Worm (Caenorhabditis elegans) whole organism, late embryonic: ENCODE data around the gene math-22.

ENCODE experiments used
- C38D4.7 ChIP-seq: fragments of 200-800 bp; sonication (Bioruptor generic); optimal IDR thresholded peaks from 2 replicates; lab custom pipeline; 2018; ENCODE audit warnings: mild to moderate bottlenecking, missing genetic modification characterization, moderate library complexity, missing compliant biosample characterization
- K09A11.1 ChIP-seq: sonication (generic microtip); optimal IDR thresholded peaks from 2 replicates; lab custom pipeline; 2017; ENCODE audit warnings: antibody characterized with exemption, mild to moderate bottlenecking, missing genetic modification characterization, missing compliant biosample characterization; ENCODE audit not compliant: insufficient read depth
- T23F11.4 ChIP-seq: fragments of 200-800 bp; sonication (Bioruptor generic); optimal IDR thresholded peaks from 2 replicates; lab custom pipeline; 2018; ENCODE audit warnings: mild to moderate bottlenecking, missing genetic modification characterization, missing compliant biosample characterization
- ahr-1 ChIP-seq: sonication (generic microtip); optimal IDR thresholded peaks from 2 replicates; lab custom pipeline; 2016; ENCODE audit warnings: missing genetic modification characterization, missing compliant biosample characterization
- ceh-14 ChIP-seq: sonication (generic microtip); optimal IDR thresholded peaks from 2 replicates; lab custom pipeline; 2016; ENCODE audit warnings: missing genotype, missing genetic modification characterization, missing compliant biosample characterization
- ceh-18 ChIP-seq: sonication (generic microtip); optimal IDR thresholded peaks from 2 replicates; lab custom pipeline; 2016; ENCODE audit warnings: missing genetic modification characterization, missing compliant biosample characterization
- ceh-22 ChIP-seq: sonication (generic microtip); optimal IDR thresholded peaks from 2 replicates; lab custom pipeline; 2017; ENCODE audit warnings: missing biosample characterization, missing genetic modification characterization
- ceh-24 ChIP-seq: sonication (generic microtip); optimal IDR thresholded peaks from 2 replicates; lab custom pipeline; 2016; ENCODE audit warnings: mild to moderate bottlenecking, missing genetic modification characterization, missing compliant biosample characterization
- ceh-31 ChIP-seq: sonication (generic microtip); optimal IDR thresholded peaks from 2 replicates; lab custom pipeline; 2016; ENCODE audit warnings: missing genetic modification characterization, missing compliant biosample characterization
- ceh-45 ChIP-seq: fragments of 200-800 bp; sonication (Bioruptor generic); IDR thresholded peaks from 2 replicates; pipeline ENCODE4 v1.3.6; 2022; ENCODE audit warnings: missing genetic modification reagents, missing genetic modification characterization, missing compliant biosample characterization
- ceh-48 ChIP-seq: sonication (generic microtip); optimal IDR thresholded peaks from 2 replicates; lab custom pipeline; 2016; ENCODE audit warnings: missing genetic modification characterization, inconsistent platforms, missing compliant biosample characterization
- ceh-9 ChIP-seq: sonication (generic microtip); optimal IDR thresholded peaks from 2 replicates; lab custom pipeline; 2016; ENCODE audit warnings: mild to moderate bottlenecking, missing genetic modification characterization, inconsistent platforms, missing compliant biosample characterization
- che-1 ChIP-seq: sonication (generic microtip); optimal IDR thresholded peaks from 2 replicates; lab custom pipeline; 2016; ENCODE audit warnings: mild to moderate bottlenecking, missing genetic modification characterization, missing compliant biosample characterization
- dmd-4 ChIP-seq: sonication (generic microtip); optimal IDR thresholded peaks from 2 replicates; lab custom pipeline; 2016; ENCODE audit warnings: borderline replicate concordance, missing genetic modification characterization, missing compliant biosample characterization
- elt-2 ChIP-seq: sonication (generic microtip); optimal IDR thresholded peaks from 2 replicates; lab custom pipeline; 2016; ENCODE audit warnings: missing genetic modification reagents, missing genetic modification characterization, missing compliant biosample characterization
- fax-1 ChIP-seq: sonication (generic microtip); optimal IDR thresholded peaks from 2 replicates; lab custom pipeline; 2016; ENCODE audit warnings: missing genotype, missing genetic modification characterization, missing compliant biosample characterization
- hlh-13 ChIP-seq: fragments of 200-800 bp; sonication (Bioruptor generic); optimal IDR thresholded peaks from 2 replicates; lab custom pipeline; 2018; ENCODE audit warnings: mild to moderate bottlenecking, missing genetic modification characterization, missing compliant biosample characterization
- hlh-30 ChIP-seq: sonication (generic microtip); optimal IDR thresholded peaks from 2 replicates; lab custom pipeline; 2017; ENCODE audit warnings: antibody characterized with exemption, missing genetic modification characterization, missing compliant biosample characterization; ENCODE audit not compliant: insufficient read depth
- hlh-8 ChIP-seq: sonication (generic microtip); optimal IDR thresholded peaks from 2 replicates; lab custom pipeline; 2016; ENCODE audit warnings: missing genotype, missing genetic modification characterization, missing compliant biosample characterization
- madf-2 ChIP-seq: sonication (generic microtip); optimal IDR thresholded peaks from 2 replicates; lab custom pipeline; 2017; ENCODE audit warnings: missing genetic modification characterization, missing compliant biosample characterization
- mec-3 ChIP-seq: sonication (generic microtip); optimal IDR thresholded peaks from 2 replicates; lab custom pipeline; 2016; ENCODE audit warnings: borderline replicate concordance, missing genetic modification characterization, missing compliant biosample characterization
- nfya-1 ChIP-seq: sonication (generic microtip); optimal IDR thresholded peaks from 2 replicates; lab custom pipeline; 2017; ENCODE audit warnings: missing genetic modification characterization, mild to moderate bottlenecking, missing compliant biosample characterization, antibody characterized with exemption, moderate library complexity
- nhr-11 ChIP-seq: fragments of 150-350 bp; optimal IDR thresholded peaks from 2 replicates; lab custom pipeline; 2014; ENCODE audit warnings: missing biosample characterization, missing genetic modification characterization
- npax-4 ChIP-seq: sonication (generic microtip); optimal IDR thresholded peaks from 2 replicates; lab custom pipeline; 2016; ENCODE audit warnings: missing genetic modification characterization, missing compliant biosample characterization
- odd-2 ChIP-seq: sonication (generic microtip); optimal IDR thresholded peaks from 2 replicates; lab custom pipeline; 2017; ENCODE audit warnings: antibody characterized with exemption, mild to moderate bottlenecking, missing genetic modification characterization, missing compliant biosample characterization
- pat-9 ChIP-seq: fragments of 200-800 bp; sonication (Bioruptor generic); optimal IDR thresholded peaks from 2 replicates; lab custom pipeline; 2018; ENCODE audit warnings: mild to moderate bottlenecking, missing genetic modification characterization, moderate library complexity, missing compliant biosample characterization
- pax-1 ChIP-seq: fragments of 150-350 bp; optimal IDR thresholded peaks from 2 replicates; lab custom pipeline; 2014; ENCODE audit warnings: missing biosample characterization, missing genetic modification characterization
- pha-4 ChIP-seq: fragments of 150-350 bp; optimal IDR thresholded peaks from 2 replicates; lab custom pipeline; 2018; ENCODE audit warnings: missing biosample characterization, missing genetic modification reagents, missing genetic modification characterization
- pros-1 ChIP-seq: fragments of 150-350 bp; optimal IDR thresholded peaks from 2 replicates; lab custom pipeline; 2014; ENCODE audit warnings: missing biosample characterization, missing genetic modification reagents, missing genetic modification characterization
- ref-2 ChIP-seq: sonication (generic microtip); optimal IDR thresholded peaks from 2 replicates; lab custom pipeline; 2016; ENCODE audit warnings: missing genetic modification characterization, missing compliant biosample characterization
- rnt-1 ChIP-seq: sonication (generic microtip); optimal IDR thresholded peaks from 2 replicates; lab custom pipeline; 2016; ENCODE audit warnings: missing genetic modification characterization, missing compliant biosample characterization
- sdc-2 ChIP-seq: sonication (generic microtip); optimal IDR thresholded peaks from 2 replicates; lab custom pipeline; 2016; ENCODE audit warnings: missing genotype, missing genetic modification characterization, missing compliant biosample characterization
- syd-9 ChIP-seq: sonication (generic microtip); optimal IDR thresholded peaks from 2 replicates; lab custom pipeline; 2016; ENCODE audit warnings: mild to moderate bottlenecking, missing genetic modification characterization, moderate library complexity, missing compliant biosample characterization
- ttx-3 ChIP-seq: sonication (generic microtip); optimal IDR thresholded peaks from 2 replicates; lab custom pipeline; 2016; ENCODE audit warnings: missing genetic modification reagents, missing genetic modification characterization, missing compliant biosample characterization
- unc-3 ChIP-seq, 2 experiments: fragments of 200-800 bp in 1 of 2; sonication (Bioruptor generic) in 1 of 2; sonication (generic microtip) in 1 of 2; conservative IDR thresholded peaks in 1 of 2; optimal IDR thresholded peaks in 1 of 2; 2 replicates each; pipeline versions ENCODE4 v1.3.6 to Lab custom; 2016 to 2022; ENCODE audit warnings: missing compliant biosample characterization in 2 of 2, missing genetic modification characterization in 2 of 2, missing genetic modification reagents in 1 of 2

math-22 gene

DNA sequence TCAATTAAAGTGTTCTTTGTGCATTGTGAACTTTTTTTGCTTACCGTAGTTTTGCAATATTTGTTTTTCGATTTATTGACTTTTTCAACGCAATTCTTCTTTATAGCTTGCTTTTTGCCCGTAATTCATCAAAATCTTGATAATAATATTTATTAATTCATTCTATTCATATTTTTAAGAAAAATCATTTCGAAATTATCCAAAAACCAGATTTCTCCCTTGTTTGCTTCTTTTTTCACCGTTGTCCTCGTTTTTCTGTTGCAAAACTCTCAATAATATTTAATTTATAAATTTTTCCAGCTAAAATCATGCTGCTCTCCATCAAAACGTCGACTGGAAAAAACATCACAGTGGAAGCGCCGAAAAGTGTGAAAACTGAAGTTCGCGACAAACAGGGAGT, 19.3 kb downstream of the math-22 start, which contains the start of gene F52C6.3:
Gene F52C6.3, plus strand, starts transcription at position 301 of the 400 bp plus-strand sequence.
- no peak for TF ChIP-seq nfya-1 (tag; lab: Kevin White, UChicago)
- TF ChIP-seq hlh-13 (GFP tag; lab: Kevin White, UChicago): no peak
- TF ChIP-seq madf-2 (tag; lab: Kevin White, UChicago): no peak
- TF ChIP-seq pat-9 (tag; lab: Kevin White, UChicago): no peak
- TF ChIP-seq sdc-2 (tag; lab: Kevin White, UChicago): no peak
- TF ChIP-seq ref-2 (tag; lab: Kevin White, UChicago): no peak
- no peak for TF ChIP-seq che-1 (tag; lab: Kevin White, UChicago)
- no peak for TF ChIP-seq ceh-48
- no peak for TF ChIP-seq syd-9 (tag; lab: Kevin White, UChicago)
- no peak for TF ChIP-seq nhr-11
- TF ChIP-seq npax-4 (tag; lab: Kevin White, UChicago): no peak
- TF ChIP-seq ceh-24 (tag; lab: Kevin White, UChicago): no peak
- TF ChIP-seq ceh-22: no peak
- no peak for TF ChIP-seq dmd-4 (tag; lab: Kevin White, UChicago)

DNA sequence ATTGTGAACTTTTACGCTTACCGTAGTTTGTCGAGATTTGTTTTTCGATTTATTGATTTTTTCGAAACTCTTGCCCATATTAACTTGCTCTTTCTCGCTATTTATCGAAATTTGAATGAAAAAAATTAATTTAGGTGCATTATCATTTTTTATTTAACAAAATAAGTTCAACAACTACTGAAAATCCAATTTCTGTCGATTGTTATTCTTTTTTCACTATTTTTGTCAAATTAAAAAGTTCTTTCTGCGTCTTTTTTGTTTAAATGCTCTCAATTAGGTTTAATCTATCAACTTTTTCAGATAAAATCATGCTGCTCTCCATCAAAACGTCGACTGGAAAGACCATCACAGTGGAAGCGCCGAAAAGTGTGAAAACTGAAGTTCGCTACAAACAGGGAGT, 21.0 kb downstream of the math-22 start, which contains the start of gene F52C6.2:
Gene F52C6.2, plus strand, starts transcription at position 301 of the 400 bp plus-strand sequence.
- no peak for TF ChIP-seq pax-1 (tag; lab: Kevin White, UChicago)
- TF ChIP-seq che-1 (tag; lab: Kevin White, UChicago): no peak
- no peak for TF ChIP-seq ceh-45 (GFP tag; lab: Robert Waterston, UW)
- no peak for TF ChIP-seq syd-9 (tag; lab: Kevin White, UChicago)
- no peak for TF ChIP-seq hlh-8 (tag; lab: Kevin White, UChicago)
- TF ChIP-seq pha-4: no peak
- no peak for TF ChIP-seq mec-3 (tag; lab: Kevin White, UChicago)
- no peak for TF ChIP-seq T23F11.4
- TF ChIP-seq ceh-31: no peak
- no peak for TF ChIP-seq unc-3 (GFP tag; conservative IDR thresholded peaks at IDR 0.05; lab: Robert Waterston, UW)
- TF ChIP-seq unc-3 (tag; optimal IDR thresholded peaks at IDR 0.05; lab: Kevin White, UChicago): no peak
- no peak for TF ChIP-seq pros-1
- TF ChIP-seq C38D4.7 (GFP tag; lab: Kevin White, UChicago): no peak
- TF ChIP-seq ceh-9 (tag; lab: Kevin White, UChicago): no peak
- TF ChIP-seq ttx-3 (tag; lab: Kevin White, UChicago): no peak

DNA sequence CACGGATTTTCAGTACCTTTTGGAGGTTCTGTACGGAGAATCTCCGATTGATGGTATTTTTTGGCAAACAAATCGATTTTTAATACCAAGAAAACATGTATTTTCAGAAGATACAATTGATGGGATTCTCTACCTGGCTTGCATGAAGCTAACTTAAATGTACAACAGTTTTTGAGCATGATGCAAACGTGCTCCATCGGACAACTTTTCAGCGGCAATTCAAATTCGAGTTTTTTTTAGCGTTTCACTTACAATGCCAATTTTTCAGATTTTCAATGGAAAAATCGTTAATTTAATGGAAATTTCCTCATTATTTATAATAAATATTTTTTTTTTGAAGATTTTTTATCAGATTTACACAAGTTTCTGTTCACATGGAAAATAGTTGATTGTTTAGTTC, 23.4 kb downstream of the math-22 start:
- TF ChIP-seq mec-3 (tag; lab: Kevin White, UChicago): no peak
- TF ChIP-seq pax-1 (tag; lab: Kevin White, UChicago): no peak
- TF ChIP-seq hlh-30 (tag; lab: Kevin White, UChicago): no peak
- TF ChIP-seq ceh-9 (tag; lab: Kevin White, UChicago): no peak
- TF ChIP-seq che-1 (tag; lab: Kevin White, UChicago): no peak
- no peak for TF ChIP-seq ahr-1 (tag; lab: Kevin White, UChicago)
- TF ChIP-seq fax-1 (tag; lab: Kevin White, UChicago): no peak
- no peak for TF ChIP-seq unc-3 (GFP tag; conservative IDR thresholded peaks at IDR 0.05; lab: Robert Waterston, UW)
- TF ChIP-seq unc-3 (tag; optimal IDR thresholded peaks at IDR 0.05; lab: Kevin White, UChicago): no peak
- no peak for TF ChIP-seq pha-4
- no peak for TF ChIP-seq ceh-14
- no peak for TF ChIP-seq ceh-45 (GFP tag; lab: Robert Waterston, UW)
- no peak for TF ChIP-seq rnt-1
- TF ChIP-seq nhr-11: no peak
- TF ChIP-seq odd-2 (tag; lab: Kevin White, UChicago): no peak
- no peak for TF ChIP-seq elt-2
- TF ChIP-seq ceh-18 (tag; lab: Kevin White, UChicago): no peak
- TF ChIP-seq K09A11.1 (tag; lab: Kevin White, UChicago): no peak
- TF ChIP-seq madf-2 (tag; lab: Kevin White, UChicago): no peak
- TF ChIP-seq T23F11.4: no peak
